Worm (Caenorhabditis elegans): ENCODE data around the gene elo-4.

ce11 chrIII:9322010-9322409 is 12.1 kb downstream of the elo-4 start, which contains the start of gene cpb-1:
- TF ChIP-seq nhr-23 (tag; optimal IDR thresholded peaks at IDR 0.05): no peak
- TF ChIP-seq nhr-25 (tag; optimal IDR thresholded peaks at IDR 0.05): no peak
- no peak for TF ChIP-seq alr-1 (tag; optimal IDR thresholded peaks at IDR 0.05)
- no peak for TF ChIP-seq zag-1 (tag; optimal IDR thresholded peaks at IDR 0.05)
- TF ChIP-seq snpc-4 (tag; optimal IDR thresholded peaks at IDR 0.05): no peak
- no peak for TF ChIP-seq elt-3 (tag; optimal IDR thresholded peaks at IDR 0.05)
- no peak for TF ChIP-seq lin-39 (tag; optimal IDR thresholded peaks at IDR 0.05)
